Fruit fly (Drosophila melanogaster): ENCODE data around the gene CG6204.

The CG6204 gene

DNA sequence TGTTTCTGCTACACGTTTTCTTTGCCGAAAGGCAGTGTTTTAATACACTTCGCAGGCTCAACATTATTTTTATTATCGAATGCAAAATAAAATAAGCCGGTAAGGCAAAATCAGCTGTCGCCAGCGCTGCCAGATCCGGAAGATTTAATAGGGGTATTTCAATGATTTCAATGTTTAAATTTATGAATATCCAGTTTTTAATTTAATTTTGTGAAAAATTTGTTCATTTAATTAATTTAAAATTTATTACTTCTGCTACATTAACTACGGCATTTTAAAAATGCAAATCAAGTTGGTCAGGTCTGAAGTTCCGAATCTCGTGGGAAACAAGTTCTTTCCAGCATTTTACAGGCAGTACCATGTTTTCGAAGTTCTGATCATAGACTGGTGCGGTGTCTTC is 44.8 kb upstream of the CG6204 start, which contains the start of gene Slimp (continued):
- TF ChIP-seq Ssrp (tag; optimal IDR thresholded peaks at IDR 0.05) (no peak), CG17568 (GFP tag; optimal IDR thresholded peaks at IDR 0.05) (no peak), Usf (GFP tag; optimal IDR thresholded peaks at IDR 0.05) (no peak), Max (GFP tag; optimal IDR thresholded peaks at IDR 0.05) (no peak), CG18262 (tag; optimal IDR thresholded peaks at IDR 0.05) (peak; percentile 10), eve (GFP tag; optimal IDR thresholded peaks at IDR 0.05) (no peak), jing (GFP tag; optimal IDR thresholded peaks at IDR 0.05) (no peak), onecut (GFP tag; IDR thresholded peaks at IDR 0.05) (no peak), Sox102F (GFP tag; optimal IDR thresholded peaks at IDR 0.05) (no peak), lab (GFP tag; optimal IDR thresholded peaks at IDR 0.05) (peak; percentile 32), Mes4 (GFP tag; optimal IDR thresholded peaks at IDR 0.05) (no peak), CG8281 (tag; optimal IDR thresholded peaks at IDR 0.05) (no peak), CG7839 (tag; optimal IDR thresholded peaks at IDR 0.05) (peak; percentile 6), CG42726 (GFP tag; IDR thresholded peaks at IDR 0.05; ENCODE audit: partially characterized antibody) (no peak), PHDP (tag; optimal IDR thresholded peaks at IDR 0.05) (peak; percentile 2), CG18764 (GFP tag; optimal IDR thresholded peaks at IDR 0.05) (no peak), Jarid2 (GFP tag; optimal IDR thresholded peaks at IDR 0.05) (no peak), Tbp (GFP tag; optimal IDR thresholded peaks at IDR 0.05) (no peak), CG9609 (GFP tag; optimal IDR thresholded peaks at IDR 0.05) (no peak), CG7963 (GFP tag; IDR thresholded peaks at IDR 0.05; ENCODE audit: partially characterized antibody) (no peak), phol (tag; optimal IDR thresholded peaks at IDR 0.05) (peak; percentile 32), toy (GFP tag; IDR thresholded peaks at IDR 0.05) (no peak), Rx (GFP tag; IDR thresholded peaks at IDR 0.05) (no peak), D19A (tag; optimal IDR thresholded peaks at IDR 0.05) (peak; percentile 48), bsh (GFP tag; optimal IDR thresholded peaks at IDR 0.05) (peak in 1 of 2 experiments; percentile 32), ERR (GFP tag; optimal IDR thresholded peaks at IDR 0.05) (no peak), tna (GFP tag; IDR thresholded peaks at IDR 0.05; ENCODE audit: partially characterized antibody) (no peak), dpn (GFP tag; optimal IDR thresholded peaks at IDR 0.05) (peak in 1 of 2 experiments; percentile 22), Dad (GFP tag; optimal IDR thresholded peaks at IDR 0.05) (no peak), dimm (GFP tag; IDR thresholded peaks at IDR 0.05) (no peak), CG8924 (tag; optimal IDR thresholded peaks at IDR 0.05) (no peak), ab (GFP tag; optimal IDR thresholded peaks at IDR 0.05) (no peak), CG13287 (GFP tag; IDR thresholded peaks at IDR 0.05; ENCODE audit: partially characterized antibody) (peak; percentile 39), HHEX (GFP tag; optimal IDR thresholded peaks at IDR 0.05) (no peak), schlank (tag; optimal IDR thresholded peaks at IDR 0.05) (no peak), lmd (GFP tag; IDR thresholded peaks at IDR 0.05) (no peak), nerfin-1 (tag; optimal IDR thresholded peaks at IDR 0.05) (no peak), CG8089 (GFP tag; optimal IDR thresholded peaks at IDR 0.05) (no peak), CG11247 (GFP tag; IDR thresholded peaks at IDR 0.05) (no peak), crol (GFP tag; IDR thresholded peaks at IDR 0.05) (no peak), CG2889 (GFP tag; IDR thresholded peaks at IDR 0.05) (no peak), CG13775 (GFP tag; optimal IDR thresholded peaks at IDR 0.05) (peak; percentile 27), Hsf (GFP tag; optimal IDR thresholded peaks at IDR 0.05) (peak; percentile 7), CG10543 (GFP tag; optimal IDR thresholded peaks at IDR 0.05) (no peak), vnd (GFP tag; IDR thresholded peaks at IDR 0.05; ENCODE audit: partially characterized antibody) (no peak), pita (GFP tag; optimal IDR thresholded peaks at IDR 0.05) (no peak), trh (GFP tag; optimal IDR thresholded peaks at IDR 0.05) (no peak), pan (optimal IDR thresholded peaks at IDR 0.05) (no peak), pan (GFP tag; optimal IDR thresholded peaks at IDR 0.05 in 1 of 2, IDR thresholded peaks at IDR 0.05 in 1 of 2) (no peak), Lpt (GFP tag; optimal IDR thresholded peaks at IDR 0.05) (no peak), emc (GFP tag; optimal IDR thresholded peaks at IDR 0.05) (no peak), CG8765 (GFP tag; IDR thresholded peaks at IDR 0.05) (no peak)
